Fruit fly (Drosophila melanogaster) whole organism, embryonic: ENCODE data around the gene Rbp4.

Experiments used
- CG11398 ChIP-seq: fragments of 200-800 bp; sonication (Bioruptor generic); optimal IDR thresholded peaks from 2 replicates; lab custom pipeline; 2016; ENCODE audit warnings: missing biosample characterization, missing genetic modification characterization
- CG11504 ChIP-seq: fragments of 200-800 bp; sonication (Bioruptor generic); optimal IDR thresholded peaks from 3 replicates; lab custom pipeline; 2019; ENCODE audit warnings: missing biosample characterization, mild to moderate bottlenecking, missing genetic modification characterization, moderate library complexity
- CG13296 ChIP-seq: fragments of 200-800 bp; sonication (Bioruptor generic); optimal IDR thresholded peaks from 3 replicates; lab custom pipeline; 2018; ENCODE audit warnings: missing biosample characterization, mild to moderate bottlenecking, missing genetic modification characterization
- CG13424 ChIP-seq: fragments of 200-800 bp; sonication (Bioruptor generic); optimal IDR thresholded peaks from 2 replicates; lab custom pipeline; 2019; ENCODE audit warnings: missing biosample characterization, mild to moderate bottlenecking, missing genetic modification characterization, moderate library complexity
- CG17829 ChIP-seq: fragments of 200-800 bp; optimal IDR thresholded peaks from 2 replicates; lab custom pipeline; 2019; ENCODE audit warnings: missing biosample characterization, mild to moderate bottlenecking, missing genetic modification characterization, moderate library complexity
- CG18764 ChIP-seq: fragments of 200-800 bp; sonication (Bioruptor generic); optimal IDR thresholded peaks from 3 replicates; lab custom pipeline; 2016; ENCODE audit warnings: missing biosample characterization, missing genetic modification characterization
- CG2116 ChIP-seq: fragments of 200-800 bp; sonication (Bioruptor generic); optimal IDR thresholded peaks from 3 replicates; lab custom pipeline; 2018; ENCODE audit warnings: missing biosample characterization, mild to moderate bottlenecking, missing genetic modification characterization
- CG5245 ChIP-seq: fragments of 200-800 bp; sonication (Bioruptor generic); optimal IDR thresholded peaks from 3 replicates; lab custom pipeline; 2016; ENCODE audit warnings: missing biosample characterization, missing genetic modification characterization
- CG6272 ChIP-seq: fragments of 200-800 bp; sonication (Bioruptor generic); IDR thresholded peaks from 2 replicates; pipeline ENCODE4 v1.3.6; 2022; ENCODE audit warnings: missing biosample characterization, missing genetic modification characterization
- CG6765 ChIP-seq: fragments of 200-800 bp; sonication (Bioruptor generic); optimal IDR thresholded peaks from 3 replicates; lab custom pipeline; 2017; ENCODE audit warnings: missing biosample characterization, mild to moderate bottlenecking, missing genetic modification characterization
- CG7357 ChIP-seq: fragments of 200-800 bp; sonication (Bioruptor generic); IDR thresholded peaks from 3 replicates; pipeline ENCODE4 v1.3.6; 2022; ENCODE audit warnings: missing biosample characterization, missing genetic modification characterization
- CG7786 ChIP-seq: fragments of 200-800 bp; sonication (Bioruptor generic); optimal IDR thresholded peaks from 2 replicates; lab custom pipeline; 2016; ENCODE audit warnings: missing biosample characterization, missing genetic modification characterization
- CG8388 ChIP-seq: fragments of 200-800 bp; sonication (Bioruptor generic); optimal IDR thresholded peaks from 2 replicates; lab custom pipeline; 2019; ENCODE audit warnings: missing biosample characterization, mild to moderate bottlenecking, missing genetic modification characterization, moderate library complexity
- CG9437 ChIP-seq: fragments of 200-800 bp; sonication (Bioruptor generic); optimal IDR thresholded peaks from 2 replicates; lab custom pipeline; 2018; ENCODE audit warnings: missing biosample characterization, mild to moderate bottlenecking, missing genetic modification characterization
- CTCF ChIP-seq: fragments of 200-800 bp; sonication (Bioruptor generic); optimal IDR thresholded peaks from 2 replicates; lab custom pipeline; 2017; ENCODE audit warnings: missing biosample characterization, mild to moderate bottlenecking, missing genetic modification characterization, moderate library complexity
- CoRest ChIP-seq: fragments of 200-800 bp; sonication (Bioruptor generic); optimal IDR thresholded peaks from 3 replicates; lab custom pipeline; 2018; ENCODE audit warnings: missing biosample characterization, mild to moderate bottlenecking, missing genetic modification characterization, moderate library complexity
- D ChIP-seq, 2 experiments: fragments of 200-800 bp in 1 of 2; fragments of >200 bp in 1 of 2; sonication (Bioruptor generic) in 1 of 2; optimal IDR thresholded peaks; 2 replicates in 1 of 2; 3 replicates in 1 of 2; lab custom pipeline; 2017; ENCODE audit warnings: mild to moderate bottlenecking in 1 of 2, missing biosample characterization in 1 of 2, missing genetic modification characterization in 1 of 2, missing genetic modification reagents in 1 of 2
- D19B ChIP-seq: fragments of 200-800 bp; sonication (Bioruptor generic); optimal IDR thresholded peaks from 2 replicates; lab custom pipeline; 2017; ENCODE audit warnings: missing biosample characterization, mild to moderate bottlenecking, missing genetic modification characterization
- Dad ChIP-seq: fragments of 200-800 bp; sonication (Bioruptor generic); optimal IDR thresholded peaks from 3 replicates; lab custom pipeline; 2016; ENCODE audit warnings: missing biosample characterization, missing genetic modification characterization
- Dll ChIP-seq: fragments of 200-800 bp; sonication (Bioruptor generic); IDR thresholded peaks from 4 replicates; pipeline ENCODE4 v1.3.6; 2022; ENCODE audit warnings: missing biosample characterization, missing genetic modification characterization; ENCODE audit not compliant: partially characterized antibody
- Doc2 ChIP-seq: fragments of 200-800 bp; sonication (Bioruptor generic); IDR thresholded peaks from 2 replicates; pipeline ENCODE4 v1.3.6; 2022; ENCODE audit warnings: missing biosample characterization, missing genetic modification characterization
- Drgx ChIP-seq: fragments of 200-800 bp; sonication (Bioruptor generic); IDR thresholded peaks from 2 replicates; pipeline ENCODE4 v1.3.6; 2022; ENCODE audit warnings: missing biosample characterization, missing genetic modification characterization
- H15 ChIP-seq: fragments of 200-800 bp; sonication (Bioruptor generic); IDR thresholded peaks from 3 replicates; pipeline ENCODE4 v1.3.6; 2022; ENCODE audit warnings: missing biosample characterization, missing genetic modification characterization
- HLH4C ChIP-seq: fragments of 200-800 bp; sonication (Bioruptor generic); IDR thresholded peaks from 3 replicates; pipeline ENCODE4 v1.3.6; 2022; ENCODE audit warnings: missing biosample characterization, missing genetic modification characterization; ENCODE audit not compliant: partially characterized antibody
- HLHmδ ChIP-seq: fragments of 200-800 bp; sonication (Bioruptor generic); optimal IDR thresholded peaks from 2 replicates; lab custom pipeline; 2018; ENCODE audit warnings: missing biosample characterization, mild to moderate bottlenecking, missing genetic modification characterization, moderate library complexity
- Hey ChIP-seq: fragments of 200-800 bp; sonication (Bioruptor generic); optimal IDR thresholded peaks from 3 replicates; lab custom pipeline; 2018; ENCODE audit warnings: missing biosample characterization, mild to moderate bottlenecking, missing genetic modification characterization
- Hr51 ChIP-seq, 2 experiments: fragments of 200-800 bp; sonication (Bioruptor generic); optimal IDR thresholded peaks; 2 replicates in 1 of 2; 3 replicates in 1 of 2; lab custom pipeline; 2016 to 2018; ENCODE audit warnings: missing biosample characterization in 2 of 2, missing genetic modification characterization in 2 of 2, mild to moderate bottlenecking in 1 of 2, moderate library complexity in 1 of 2
- Lpt ChIP-seq: fragments of >200 bp; optimal IDR thresholded peaks from 2 replicates; lab custom pipeline; 2018; ENCODE audit warnings: missing biosample characterization, missing genetic modification characterization
- NFAT ChIP-seq: fragments of 200-800 bp; sonication (Bioruptor generic); IDR thresholded peaks from 2 replicates; pipeline ENCODE4 v1.3.6; 2022; ENCODE audit warnings: missing biosample characterization, missing genetic modification characterization
- Tbp ChIP-seq: fragments of >200 bp; optimal IDR thresholded peaks from 2 replicates; lab custom pipeline; 2018; ENCODE audit warnings: missing biosample characterization, missing genetic modification characterization
- Trl ChIP-seq, 3 experiments: fragments of >200 bp in 2 of 3; fragments of 200-800 bp in 1 of 3; sonication (Bioruptor generic) in 1 of 3; optimal IDR thresholded peaks; 2 replicates in 1 of 3; 3 replicates in 2 of 3; lab custom pipeline; 2016 to 2017; ENCODE audit warnings: missing biosample characterization in 1 of 3, missing genetic modification characterization in 1 of 3
- al ChIP-seq: fragments of 200-800 bp; sonication (Bioruptor generic); IDR thresholded peaks from 2 replicates; pipeline ENCODE4 v1.3.6; 2022; ENCODE audit warnings: missing biosample characterization, missing genetic modification characterization
- ato ChIP-seq: fragments of 200-800 bp; sonication (Bioruptor generic); IDR thresholded peaks from 2 replicates; pipeline ENCODE4 v1.3.6; 2022; ENCODE audit warnings: missing biosample characterization, missing genetic modification characterization; ENCODE audit not compliant: partially characterized antibody
- chif ChIP-seq, 2 experiments: fragments of 200-800 bp; sonication (Bioruptor generic); optimal IDR thresholded peaks; 3 replicates each; lab custom pipeline; 2016; ENCODE audit warnings: missing biosample characterization in 2 of 2, missing genetic modification characterization in 2 of 2
- hb ChIP-seq: fragments of 200-800 bp; sonication (Bioruptor generic); IDR thresholded peaks from 3 replicates; pipeline ENCODE4 v1.3.6; 2022; ENCODE audit warnings: missing biosample characterization, missing genetic modification characterization; ENCODE audit not compliant: partially characterized antibody
- hkb ChIP-seq, 2 experiments: fragments of 200-800 bp in 1 of 2; fragments of >200 bp in 1 of 2; sonication (Bioruptor generic) in 1 of 2; IDR thresholded peaks in 1 of 2; optimal IDR thresholded peaks in 1 of 2; 2 replicates each; pipeline versions ENCODE4 v1.3.6 to Lab custom; 2017 to 2022; ENCODE audit warnings: missing biosample characterization in 1 of 2, missing genetic modification characterization in 1 of 2
- ind ChIP-seq: fragments of 200-800 bp; sonication (Bioruptor generic); optimal IDR thresholded peaks from 3 replicates; lab custom pipeline; 2016; ENCODE audit warnings: missing biosample characterization, missing genetic modification characterization
- luna ChIP-seq: fragments of 200-800 bp; sonication (Bioruptor generic); optimal IDR thresholded peaks from 2 replicates; lab custom pipeline; 2016; ENCODE audit warnings: missing biosample characterization, missing genetic modification characterization
- nmo ChIP-seq: fragments of 200-800 bp; sonication (Bioruptor generic); optimal IDR thresholded peaks from 2 replicates; lab custom pipeline; 2018; ENCODE audit warnings: missing biosample characterization, mild to moderate bottlenecking, missing genetic modification characterization, moderate library complexity
- pita ChIP-seq: fragments of 200-800 bp; sonication (Bioruptor generic); optimal IDR thresholded peaks from 2 replicates; lab custom pipeline; 2017; ENCODE audit warnings: missing biosample characterization, mild to moderate bottlenecking, missing genetic modification characterization
- ranshi ChIP-seq: fragments of 200-800 bp; sonication (Bioruptor generic); IDR thresholded peaks from 2 replicates; pipeline ENCODE4 v1.3.6; 2022; ENCODE audit warnings: missing biosample characterization, missing genetic modification characterization
- stwl ChIP-seq: fragments of 200-800 bp; sonication (Bioruptor generic); optimal IDR thresholded peaks from 3 replicates; lab custom pipeline; 2018; ENCODE audit warnings: missing biosample characterization, mild to moderate bottlenecking, missing genetic modification characterization, moderate library complexity
- tgo ChIP-seq: fragments of 200-800 bp; sonication (Bioruptor generic); IDR thresholded peaks from 3 replicates; pipeline ENCODE4 v1.3.6; 2022; ENCODE audit warnings: missing biosample characterization, missing genetic modification characterization
- usp ChIP-seq: fragments of >200 bp; optimal IDR thresholded peaks from 2 replicates; lab custom pipeline; 2017; ENCODE audit warnings: missing biosample characterization, missing genetic modification characterization
- vvl ChIP-seq: fragments of 200-800 bp; sonication (Bioruptor generic); IDR thresholded peaks from 2 replicates; pipeline ENCODE4 v1.3.6; 2022; ENCODE audit warnings: missing biosample characterization, missing genetic modification characterization
- z ChIP-seq: fragments of 200-800 bp; sonication (Bioruptor generic); IDR thresholded peaks from 3 replicates; pipeline ENCODE4 v1.3.6; 2022; ENCODE audit warnings: missing biosample characterization, missing genetic modification characterization

The Rbp4 gene

dm6 chr3R:13676137-13677086 is 20.2 kb upstream of the Rbp4 start, which contains the start of the genes Lkb1 and CG9588 (continued):
- TF ChIP-seq D (optimal IDR thresholded peaks at IDR 0.05; lab: Kevin White, UChicago) (no peak), D (GFP tag; optimal IDR thresholded peaks at IDR 0.05; lab: Kevin White, UChicago) (peak; percentile 54), pita (GFP tag; lab: Kevin White, UChicago) (no peak), ato (GFP tag; lab: Robert Waterston, UW) (no peak), D19B (GFP tag; lab: Kevin White, UChicago) (peak; percentile 55), CG5245 (no peak), H15 (GFP tag; lab: Robert Waterston, UW) (peak; percentile 70), ranshi (GFP tag; lab: Robert Waterston, UW) (peak; percentile 62), CG18764 (GFP tag; lab: Kevin White, UChicago) (no peak), Doc2 (GFP tag; lab: Robert Waterston, UW) (no peak), vvl (GFP tag; lab: Robert Waterston, UW) (peak; percentile 87)
- TF ChIP-seq, all 482 proteins: peak for 261

- TF ChIP-seq CoRest (peak; percentile 14), HLHmδ (GFP tag; lab: Kevin White, UChicago) (no peak), Tbp (GFP tag; lab: Kevin White, UChicago) (peak; percentile 42), pita (GFP tag; lab: Kevin White, UChicago) (peak; percentile 84), z (GFP tag; lab: Robert Waterston, UW) (no peak), al (GFP tag; lab: Robert Waterston, UW) (no peak), hb (GFP tag; lab: Robert Waterston, UW) (no peak), HLH4C (no peak), Hey (tag; lab: Kevin White, UChicago) (no peak), CG6765 (GFP tag; lab: Kevin White, UChicago) (no peak), CG8388 (GFP tag; lab: Kevin White, UChicago) (no peak), nmo (peak; percentile 39), ind (no peak), CG6272 (GFP tag; lab: Robert Waterston, UW) (no peak), CG2116 (peak; percentile 17), hkb (optimal IDR thresholded peaks at IDR 0.05; lab: Kevin White, UChicago) (peak; percentile 27), hkb (GFP tag; IDR thresholded peaks at IDR 0.05; lab: Robert Waterston, UW) (no peak), Dll (no peak), stwl (tag; lab: Kevin White, UChicago) (peak; percentile 23), CG11504 (tag; lab: Kevin White, UChicago) (no peak), CG9437 (GFP tag; lab: Kevin White, UChicago) (peak; percentile 7), Dad (GFP tag; lab: Kevin White, UChicago) (no peak), tgo (GFP tag; lab: Robert Waterston, UW) (no peak), CG13424 (tag; lab: Kevin White, UChicago) (no peak), chif (GFP tag; optimal IDR thresholded peaks at IDR 0.05; lab: Kevin White, UChicago) (no peak), CG7786 (GFP tag; lab: Kevin White, UChicago) (no peak), luna (no peak), Drgx (GFP tag; lab: Robert Waterston, UW) (no peak), CG13296 (no peak), Trl (optimal IDR thresholded peaks at IDR 0.05; lab: Kevin White, UChicago) (peak in 1 of 2 experiments; percentile 20), Trl (GFP tag; optimal IDR thresholded peaks at IDR 0.05; lab: Kevin White, UChicago) (no peak), Hr51 (GFP tag; optimal IDR thresholded peaks at IDR 0.05; lab: Kevin White, UChicago) (no peak), CG11398 (GFP tag; lab: Kevin White, UChicago) (no peak), Lpt (GFP tag; lab: Kevin White, UChicago) (no peak), CG17829 (tag; lab: Kevin White, UChicago) (no peak), CTCF (GFP tag; lab: Kevin White, UChicago) (peak; percentile 67), usp (GFP tag; lab: Kevin White, UChicago) (no peak), CG7357 (no peak), NFAT (GFP tag; lab: Robert Waterston, UW) (no peak)
Observed at dm6 chr3R:13674492-13675033, 18.4 kb upstream of the Rbp4 start, which contains the start of gene Task6. Gene Task6, minus strand, starts transcription at chr3R:13674542.
